Fruit fly (Drosophila melanogaster) S2 (cell line): ENCODE measurements around the gene CG6163.

Experiments
- CG8478 ChIP-seq: fragments of >200 bp; optimal IDR thresholded peaks from 2 replicates; lab custom pipeline; 2018
- CTCF ChIP-seq, 2 experiments: fragments of >200 bp; optimal IDR thresholded peaks; 2 replicates each; lab custom pipeline; 2018

DNA sequence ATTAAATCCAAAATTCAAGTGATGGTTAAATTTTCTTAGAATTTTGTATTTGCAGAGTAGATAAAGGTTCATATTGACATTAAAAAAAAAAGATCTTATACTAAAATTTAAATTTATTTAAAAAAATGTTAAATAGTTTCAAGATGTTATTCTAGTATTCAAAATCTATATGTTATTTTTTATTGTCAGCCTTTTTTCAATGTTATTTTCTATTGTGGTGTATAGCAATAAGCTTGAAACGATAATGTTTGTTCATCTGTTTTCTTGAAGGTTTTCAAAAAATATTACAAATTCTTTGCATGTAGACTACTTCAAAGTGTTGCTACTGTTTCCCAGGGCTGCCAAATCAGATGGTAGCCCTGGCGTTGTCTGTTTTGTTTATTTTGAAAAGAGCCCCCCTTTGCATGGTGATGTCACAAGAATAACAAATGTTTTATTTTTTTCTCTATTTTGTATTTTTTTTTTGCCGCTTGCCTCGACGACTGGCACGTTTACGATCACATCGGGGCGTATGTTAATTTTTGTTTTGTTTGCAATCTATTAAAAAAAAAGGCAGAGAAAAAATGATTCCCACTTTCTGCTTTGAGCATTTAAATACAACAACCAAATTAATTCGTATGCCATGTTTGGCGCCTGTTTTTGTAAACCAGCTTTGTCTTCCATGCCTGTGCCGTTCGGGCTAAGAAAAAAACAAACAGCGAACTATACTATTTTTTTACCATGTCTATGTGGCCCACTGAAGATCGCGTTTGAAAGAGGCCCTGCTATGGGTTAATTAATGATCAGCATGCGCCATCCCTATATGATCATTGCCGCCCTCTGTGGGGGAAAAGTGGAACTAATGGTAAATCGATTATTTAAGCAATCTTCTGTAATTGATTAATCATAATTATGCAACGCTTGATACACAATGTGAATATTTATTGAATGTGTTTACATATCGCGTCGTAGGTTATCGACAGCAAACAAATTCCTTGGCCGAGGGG is 13.7 kb downstream of the CG6163 start:
- TF ChIP-seq CG8478 (lab: Kevin White, UChicago) (no peak), CTCF (optimal IDR thresholded peaks at IDR 0.05; lab: Kevin White, UChicago) (peak; percentile 81)
